Worm (Caenorhabditis elegans): ENCODE results near the gene H03A11.13.

DNA sequence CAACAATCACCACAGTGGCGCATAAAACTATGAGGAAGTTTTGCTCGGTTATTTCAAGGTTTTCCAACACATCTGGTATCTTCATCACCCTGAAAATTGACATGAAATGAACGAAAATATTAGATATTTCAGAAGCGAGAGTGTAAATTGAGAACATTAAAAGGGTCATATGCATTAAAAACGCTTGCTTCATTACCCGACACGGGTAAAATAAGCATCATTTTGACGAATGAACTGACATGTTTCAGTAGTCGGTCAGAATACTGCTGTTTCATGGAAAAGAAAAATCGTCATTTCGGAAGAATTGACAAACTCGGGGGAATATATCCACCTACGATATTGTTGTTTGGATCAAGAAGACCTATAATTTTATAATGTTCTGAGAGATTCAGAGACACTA, 14.0 kb downstream of the H03A11.13 start, which contains the start of gene snt-7:
- TF ChIP-seq nhr-28 (tag; optimal IDR thresholded peaks at IDR 0.05) (no peak), unc-39 (tag; optimal IDR thresholded peaks at IDR 0.05) (no peak), nhr-237 (tag; optimal IDR thresholded peaks at IDR 0.05) (no peak), mab-5 (tag; optimal IDR thresholded peaks at IDR 0.05) (no peak), lin-13 (tag; optimal IDR thresholded peaks at IDR 0.05) (no peak), mep-1 (tag; optimal IDR thresholded peaks at IDR 0.05) (no peak), snpc-4 (tag; optimal IDR thresholded peaks at IDR 0.05) (no peak), lin-32 (GFP tag; optimal IDR thresholded peaks at IDR 0.05) (no peak), unc-62 (GFP tag; optimal IDR thresholded peaks at IDR 0.05) (no peak), elt-1 (tag; optimal IDR thresholded peaks at IDR 0.05; ENCODE audit: borderline replicate concordance, insufficient read depth) (no peak), ztf-11 (tag; optimal IDR thresholded peaks at IDR 0.05) (no peak)
